Worm (Caenorhabditis elegans): Measurements from ENCODE around the gene ZK688.5.

ZK688.5 gene

ce11 chrIII:7913488-7913887 is 22.1 kb upstream of the ZK688.5 start, which contains the start of gene ZK688.12:
Gene ZK688.12, minus strand, starts transcription at chrIII:7913588.
- TF ChIP-seq ztf-26 (tag; optimal IDR thresholded peaks at IDR 0.05) (no peak), F33H1.4 (GFP tag; IDR thresholded peaks at IDR 0.05) (no peak)

ce11 chrIII:7911621-7912020 is 20.2 kb upstream of the ZK688.5 start, which contains the start of gene ZK688.7:
Gene ZK688.7, minus strand, starts transcription at chrIII:7911634.
- peak; percentile 25 for TF ChIP-seq nhr-80 (tag; optimal IDR thresholded peaks at IDR 0.05)
- TF ChIP-seq rpc-1 (optimal IDR thresholded peaks at IDR 0.05), result no peak
- TF ChIP-seq rpc-1 (tag; optimal IDR thresholded peaks at IDR 0.05), result no peak
- no peak for TF ChIP-seq ztf-26 (tag; optimal IDR thresholded peaks at IDR 0.05)
- no peak for TF ChIP-seq rcor-1 (GFP tag; IDR thresholded peaks at IDR 0.05)
- no peak for TF ChIP-seq snpc-1.3 (tag; optimal IDR thresholded peaks at IDR 0.05; ENCODE audit: insufficient read depth)
- peak; percentile 85 for TF ChIP-seq hmg-1.2 (GFP tag; IDR thresholded peaks at IDR 0.05)
- peak; percentile 68 for TF ChIP-seq attf-5 (GFP tag; optimal IDR thresholded peaks at IDR 0.05)
- TF ChIP-seq F57A8.1 (GFP tag; optimal IDR thresholded peaks at IDR 0.05), result no peak

ce11 chrIII:7909263-7909662 is 17.8 kb upstream of the ZK688.5 start, which contains the start of gene ZK688.1:
Gene ZK688.1, plus strand, starts transcription at chrIII:7909563.
- no peak for TF ChIP-seq gei-17 (GFP tag; optimal IDR thresholded peaks at IDR 0.05)
- no peak for TF ChIP-seq D2030.7 (GFP tag; IDR thresholded peaks at IDR 0.05)
- no peak for TF ChIP-seq snpc-1.1 (tag; optimal IDR thresholded peaks at IDR 0.05; ENCODE audit: insufficient read depth)
- TF ChIP-seq hmg-20 (GFP tag; IDR thresholded peaks at IDR 0.05), result no peak
- TF ChIP-seq nfyb-1 (GFP tag; IDR thresholded peaks at IDR 0.05), result no peak
- no peak for TF ChIP-seq nhr-80 (tag; optimal IDR thresholded peaks at IDR 0.05)
- no peak for TF ChIP-seq ccch-3 (GFP tag; optimal IDR thresholded peaks at IDR 0.05)
- no peak for TF ChIP-seq mxl-1 (tag; optimal IDR thresholded peaks at IDR 0.05)
- no peak for TF ChIP-seq dpff-1 (tag; optimal IDR thresholded peaks at IDR 0.05)
- no peak for TF ChIP-seq Y79H2A.3 (GFP tag; conservative IDR thresholded peaks at IDR 0.05)

- TF ChIP-seq zim-3 (tag; optimal IDR thresholded peaks at IDR 0.05) (no peak), B0019.2 (GFP tag; conservative IDR thresholded peaks at IDR 0.05) (no peak), fkh-3 (tag; optimal IDR thresholded peaks at IDR 0.05) (no peak), Y79H2A.3 (GFP tag; conservative IDR thresholded peaks at IDR 0.05) (no peak), D2030.7 (GFP tag; IDR thresholded peaks at IDR 0.05) (no peak), ceh-100 (GFP tag; IDR thresholded peaks at IDR 0.05) (no peak)
These were observed 16.1 kb upstream of the ZK688.5 start, which contains the start of gene pcp-5 for ce11 chrIII:7907515-7907914. Gene pcp-5, minus strand, starts transcription at chrIII:7907615.

- no peak for TF ChIP-seq C17E4.6 (GFP tag; IDR thresholded peaks at IDR 0.05)
- no peak for TF ChIP-seq madf-3 (GFP tag; IDR thresholded peaks at IDR 0.05)
- no peak for TF ChIP-seq Y53F4B.3 (GFP tag; IDR thresholded peaks at IDR 0.05)
These were observed 12.0 kb upstream of the ZK688.5 start for ce11 chrIII:7903427-7903826.

- TF ChIP-seq lsl-1 (GFP tag; optimal IDR thresholded peaks at IDR 0.05) (no peak), K11D2.4 (GFP tag; IDR thresholded peaks at IDR 0.05) (no peak), athp-1 (tag; optimal IDR thresholded peaks at IDR 0.05) (no peak), D2030.7 (GFP tag; IDR thresholded peaks at IDR 0.05) (no peak)
These were observed 9.3 kb upstream of the ZK688.5 start, which contains the start of gene best-24 for ce11 chrIII:7900733-7901132. Gene best-24, plus strand, starts transcription at chrIII:7901033.

- TF ChIP-seq somi-1 (GFP tag; optimal IDR thresholded peaks at IDR 0.05) (peak; percentile 19), mcd-1 (GFP tag; IDR thresholded peaks at IDR 0.05) (no peak)
These were observed 6.3 kb upstream of the ZK688.5 start for ce11 chrIII:7897733-7898132.

All from whole organism, young adult.